Fruit fly (Drosophila melanogaster): ENCODE data around the gene CG17294.
A peak's percentile ranks its signal among the peaks of the same experiment; 100 is the strongest.

Gene CG17294

dm6 chr2L:8355419-8355818, 21.4 kb upstream of the CG17294 start:
- TF ChIP-seq CG33017 (tag; optimal IDR thresholded peaks at IDR 0.05) (no peak), kay (GFP tag; ENCODE audit: borderline replicate concordance) (peak; percentile 38)

- TF ChIP-seq CG5204 (GFP tag; optimal IDR thresholded peaks at IDR 0.05), result peak; percentile 49
- peak; percentile 64 for TF ChIP-seq CG7101 (tag; optimal IDR thresholded peaks at IDR 0.05)
- peak; percentile 9 for TF ChIP-seq ovo (GFP tag; optimal IDR thresholded peaks at IDR 0.05)
- peak; percentile 67 for TF ChIP-seq Mnt (GFP tag; optimal IDR thresholded peaks at IDR 0.05)
- peak; percentile 40 for TF ChIP-seq toe (GFP tag; optimal IDR thresholded peaks at IDR 0.05)
- no peak for TF ChIP-seq Clk (GFP tag; optimal IDR thresholded peaks at IDR 0.05)
- peak; percentile 3 for TF ChIP-seq Hr96 (GFP tag; optimal IDR thresholded peaks at IDR 0.05)
- peak; percentile 12 for TF ChIP-seq CG12768 (GFP tag; optimal IDR thresholded peaks at IDR 0.05)
- TF ChIP-seq kay (GFP tag; ENCODE audit: borderline replicate concordance), result no peak
- TF ChIP-seq pad (GFP tag; optimal IDR thresholded peaks at IDR 0.05), result peak; percentile 75
- peak; percentile 9 for TF ChIP-seq CG14711 (tag; optimal IDR thresholded peaks at IDR 0.05)
- peak; percentile 68 for TF ChIP-seq CG11617 (GFP tag; optimal IDR thresholded peaks at IDR 0.05)
- TF ChIP-seq bab1 (GFP tag; optimal IDR thresholded peaks at IDR 0.05), result peak; percentile 87
- no peak for TF ChIP-seq cnc (optimal IDR thresholded peaks at IDR 0.05)
- peak; percentile 34 for TF ChIP-seq CG33017 (tag; optimal IDR thresholded peaks at IDR 0.05)
- TF ChIP-seq CG1620 (GFP tag; optimal IDR thresholded peaks at IDR 0.05), result no peak
- peak; percentile 9 for TF ChIP-seq cic (GFP tag; optimal IDR thresholded peaks at IDR 0.05)
- peak; percentile 21 for TF ChIP-seq CG7045 (GFP tag; optimal IDR thresholded peaks at IDR 0.05)
- TF ChIP-seq Crg-1 (GFP tag; optimal IDR thresholded peaks at IDR 0.05), result peak; percentile 54
- peak; percentile 34 for TF ChIP-seq tj (GFP tag; optimal IDR thresholded peaks at IDR 0.05)
Observed at dm6 chr2L:8361204-8361952, 15.5 kb upstream of the CG17294 start.

dm6 chr2L:8362273-8362954, 14.4 kb upstream of the CG17294 start, which contains the start of gene CG7627:
Gene CG7627, minus strand, starts transcription at chr2L:8362469.
- TF ChIP-seq Crg-1 (GFP tag; optimal IDR thresholded peaks at IDR 0.05), result peak; percentile 62
- peak; percentile 69 for TF ChIP-seq CG7045 (GFP tag; optimal IDR thresholded peaks at IDR 0.05)
- TF ChIP-seq Mnt (GFP tag; optimal IDR thresholded peaks at IDR 0.05), result peak; percentile 82
- peak; percentile 24 for TF ChIP-seq ovo (GFP tag; optimal IDR thresholded peaks at IDR 0.05)
- peak; percentile 54 for TF ChIP-seq pad (GFP tag; optimal IDR thresholded peaks at IDR 0.05)
- TF ChIP-seq cnc (optimal IDR thresholded peaks at IDR 0.05), result no peak
- TF ChIP-seq CG33017 (tag; optimal IDR thresholded peaks at IDR 0.05), result peak; percentile 39
- peak; percentile 69 for TF ChIP-seq toe (GFP tag; optimal IDR thresholded peaks at IDR 0.05)
- TF ChIP-seq Hr96 (GFP tag; optimal IDR thresholded peaks at IDR 0.05), result peak; percentile 85
- TF ChIP-seq CG11617 (GFP tag; optimal IDR thresholded peaks at IDR 0.05), result peak; percentile 81
- TF ChIP-seq CG7101 (tag; optimal IDR thresholded peaks at IDR 0.05), result peak; percentile 79
- TF ChIP-seq CG1620 (GFP tag; optimal IDR thresholded peaks at IDR 0.05), result peak; percentile 64
- TF ChIP-seq Clk (GFP tag; optimal IDR thresholded peaks at IDR 0.05), result peak; percentile 54
- TF ChIP-seq CG14711 (tag; optimal IDR thresholded peaks at IDR 0.05), result peak; percentile 60
- peak; percentile 76 for TF ChIP-seq cic (GFP tag; optimal IDR thresholded peaks at IDR 0.05)
- peak; percentile 73 for TF ChIP-seq CG12768 (GFP tag; optimal IDR thresholded peaks at IDR 0.05)
- TF ChIP-seq CG5204 (GFP tag; optimal IDR thresholded peaks at IDR 0.05), result peak; percentile 65
- TF ChIP-seq kay (GFP tag; ENCODE audit: borderline replicate concordance), result peak; percentile 72
- TF ChIP-seq tj (GFP tag; optimal IDR thresholded peaks at IDR 0.05), result no peak
- TF ChIP-seq bab1 (GFP tag; optimal IDR thresholded peaks at IDR 0.05), result peak; percentile 66

dm6 chr2L:8362955-8363285, 13.9 kb upstream of the CG17294 start:
- TF ChIP-seq bab1 (GFP tag; optimal IDR thresholded peaks at IDR 0.05) (no peak), CG11617 (GFP tag; optimal IDR thresholded peaks at IDR 0.05) (peak; percentile 48), pad (GFP tag; optimal IDR thresholded peaks at IDR 0.05) (peak; percentile 6)

dm6 chr2L:8364006-8364956, 12.6 kb upstream of the CG17294 start, which contains the start of the genes RpS13 and CSN8:
Gene RpS13, minus strand, starts transcription at chr2L:8364662.
Gene CSN8, plus strand, starts transcription at chr2L:8364855.
- TF ChIP-seq Clk (GFP tag; optimal IDR thresholded peaks at IDR 0.05) (no peak), CG1620 (GFP tag; optimal IDR thresholded peaks at IDR 0.05) (peak; percentile 28), CG7101 (tag; optimal IDR thresholded peaks at IDR 0.05) (peak; percentile 46), CG33017 (tag; optimal IDR thresholded peaks at IDR 0.05) (no peak), CG12768 (GFP tag; optimal IDR thresholded peaks at IDR 0.05) (no peak), pad (GFP tag; optimal IDR thresholded peaks at IDR 0.05) (peak; percentile 37), CG5204 (GFP tag; optimal IDR thresholded peaks at IDR 0.05) (no peak), Hr96 (GFP tag; optimal IDR thresholded peaks at IDR 0.05) (peak; percentile 19), CG11617 (GFP tag; optimal IDR thresholded peaks at IDR 0.05) (peak; percentile 46), tj (GFP tag; optimal IDR thresholded peaks at IDR 0.05) (no peak), kay (GFP tag; ENCODE audit: borderline replicate concordance) (no peak), bab1 (GFP tag; optimal IDR thresholded peaks at IDR 0.05) (peak; percentile 51), cic (GFP tag; optimal IDR thresholded peaks at IDR 0.05) (peak; percentile 37), Mnt (GFP tag; optimal IDR thresholded peaks at IDR 0.05) (peak; percentile 96), CG14711 (tag; optimal IDR thresholded peaks at IDR 0.05) (peak; percentile 72), cnc (optimal IDR thresholded peaks at IDR 0.05) (no peak), CG7045 (GFP tag; optimal IDR thresholded peaks at IDR 0.05) (no peak), ovo (GFP tag; optimal IDR thresholded peaks at IDR 0.05) (no peak), toe (GFP tag; optimal IDR thresholded peaks at IDR 0.05) (peak; percentile 54), Crg-1 (GFP tag; optimal IDR thresholded peaks at IDR 0.05) (no peak)
